Worm (Caenorhabditis elegans): ENCODE results near the gene sup-26.

ce11 chrIII:4309303-4309702, 29.3 kb upstream of the sup-26 start:
- no peak for TF ChIP-seq ceh-31 (tag; optimal IDR thresholded peaks at IDR 0.05)
- no peak for TF ChIP-seq hlh-30 (tag; optimal IDR thresholded peaks at IDR 0.05; ENCODE audit: insufficient read depth)
- TF ChIP-seq madf-2 (tag; optimal IDR thresholded peaks at IDR 0.05), result no peak
- TF ChIP-seq hlh-8 (tag; optimal IDR thresholded peaks at IDR 0.05), result no peak
- TF ChIP-seq mec-3 (tag; optimal IDR thresholded peaks at IDR 0.05; ENCODE audit: borderline replicate concordance), result no peak
- no peak for TF ChIP-seq unc-42 (tag; optimal IDR thresholded peaks at IDR 0.05)
- TF ChIP-seq pha-4 (tag; optimal IDR thresholded peaks at IDR 0.05), result no peak
- TF ChIP-seq ceh-9 (tag; optimal IDR thresholded peaks at IDR 0.05), result no peak
- no peak for TF ChIP-seq C38D4.7 (GFP tag; optimal IDR thresholded peaks at IDR 0.05)
- TF ChIP-seq elt-2 (tag; optimal IDR thresholded peaks at IDR 0.05), result no peak
- TF ChIP-seq K02D7.2 (tag; optimal IDR thresholded peaks at IDR 0.05), result no peak
- no peak for TF ChIP-seq hlh-6 (tag; optimal IDR thresholded peaks at IDR 0.05)
- TF ChIP-seq pqm-1 (tag; optimal IDR thresholded peaks at IDR 0.05), result no peak
- no peak for TF ChIP-seq tbx-2 (tag; optimal IDR thresholded peaks at IDR 0.05)

Data from whole organism, late embryonic.